Worm (Caenorhabditis elegans): ENCODE measurements around the gene fipr-9.

Gene fipr-9

DNA sequence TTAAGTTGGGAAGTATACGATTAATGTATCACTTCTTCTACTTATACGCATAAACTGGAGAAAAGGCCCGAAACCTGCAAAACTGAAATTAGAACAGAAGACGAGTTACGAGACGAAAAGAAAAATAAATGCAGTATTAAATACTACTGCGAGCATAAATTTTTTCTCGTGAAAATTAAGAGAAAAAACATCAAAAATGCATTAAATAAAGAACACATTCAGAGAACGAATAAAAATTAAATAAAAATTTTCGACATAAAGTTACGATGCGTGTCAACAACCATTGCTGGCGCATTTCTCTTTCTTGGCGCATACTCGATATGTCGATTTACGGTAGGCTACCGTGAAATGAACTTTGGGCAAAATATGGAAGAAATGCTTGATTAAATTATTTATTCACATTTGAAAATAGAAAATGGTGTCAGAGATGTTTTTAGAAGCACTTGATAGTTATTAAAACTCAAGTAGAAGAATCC, 16.6 kb upstream of the fipr-9 start, which contains the start of the genes ZK856.19 and ZK856.11 (continued):
- TF ChIP-seq grh-1 (GFP tag; IDR thresholded peaks at IDR 0.05) (peak; percentile 55; the same call in 1 of the 2 replicates), ztf-4 (tag; optimal IDR thresholded peaks at IDR 0.05) (no peak), nhr-12 (tag; optimal IDR thresholded peaks at IDR 0.05) (no peak), nhr-11 (tag; optimal IDR thresholded peaks at IDR 0.05) (peak; percentile 33), fos-1 (tag; optimal IDR thresholded peaks at IDR 0.05) (peak; percentile 27), fkh-10 (GFP tag; optimal IDR thresholded peaks at IDR 0.05) (no peak), skn-1 (tag; optimal IDR thresholded peaks at IDR 0.05) (peak; percentile 37)

DNA sequence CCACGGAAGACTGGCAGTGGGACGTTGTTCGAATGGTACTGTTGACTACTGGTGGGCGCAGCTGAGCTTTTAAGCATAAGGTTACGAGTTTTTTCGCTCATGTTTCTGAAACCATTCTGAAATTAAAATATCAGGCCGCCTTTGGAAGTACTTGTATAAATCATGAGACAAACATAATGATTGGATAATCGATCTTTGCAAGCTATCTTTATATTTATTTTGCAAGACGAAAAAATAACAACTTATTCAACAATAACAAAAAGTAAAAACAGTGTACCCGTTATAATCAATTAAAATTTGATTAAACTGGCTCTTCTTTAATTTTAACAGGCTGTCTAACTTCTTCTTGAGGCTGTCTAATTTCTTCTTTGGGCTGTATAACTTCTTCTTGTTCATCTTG, 16.0 kb upstream of the fipr-9 start, which contains the start of gene ZK856.16:
Gene ZK856.16, minus strand, starts transcription at position 101 of the 400 bp plus-strand sequence.
- TF ChIP-seq lin-13 (GFP tag; optimal IDR thresholded peaks at IDR 0.05) (no peak), nhr-237 (tag; optimal IDR thresholded peaks at IDR 0.05) (no peak), dpl-1 (GFP tag; optimal IDR thresholded peaks at IDR 0.05) (no peak), lin-39 (tag; optimal IDR thresholded peaks at IDR 0.05) (no peak), nhr-20 (tag; optimal IDR thresholded peaks at IDR 0.05) (no peak), nhr-12 (tag; optimal IDR thresholded peaks at IDR 0.05) (no peak), pag-3 (tag; optimal IDR thresholded peaks at IDR 0.05; ENCODE audit: borderline replicate concordance, insufficient read depth) (no peak), unc-86 (tag; optimal IDR thresholded peaks at IDR 0.05) (no peak), fkh-4 (tag; optimal IDR thresholded peaks at IDR 0.05; ENCODE audit: borderline replicate concordance) (no peak), efl-1 (optimal IDR thresholded peaks at IDR 0.05) (no peak), efl-1 (GFP tag; optimal IDR thresholded peaks at IDR 0.05 in 1 of 2) (no peak), aha-1 (tag; optimal IDR thresholded peaks at IDR 0.05) (no peak)

DNA sequence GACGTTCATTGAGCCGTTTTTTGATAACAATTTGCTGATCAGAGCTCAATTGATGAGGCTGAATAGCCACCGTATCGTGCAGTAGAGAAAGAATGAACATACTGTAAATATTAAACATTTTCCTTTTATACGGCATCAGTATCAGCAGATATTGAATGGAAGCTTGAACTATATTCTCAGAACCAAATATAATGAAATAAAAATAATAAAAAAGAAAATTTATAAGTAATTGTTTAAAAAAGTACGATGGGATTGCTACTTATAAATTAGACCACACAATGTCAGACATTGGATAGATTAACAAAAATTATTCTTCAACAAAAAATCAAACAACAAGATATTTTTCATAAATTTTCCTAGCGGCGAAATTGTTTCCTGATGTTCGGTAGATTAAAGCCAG, 15.0 kb upstream of the fipr-9 start, which contains the start of gene rpc-25:
Gene rpc-25, minus strand, starts transcription at position 101 of the 400 bp plus-strand sequence.
- TF ChIP-seq grh-1 (GFP tag; IDR thresholded peaks at IDR 0.05) (no peak), mep-1 (tag; optimal IDR thresholded peaks at IDR 0.05) (no peak), dpl-1 (GFP tag; optimal IDR thresholded peaks at IDR 0.05) (no peak), lin-15B (tag; optimal IDR thresholded peaks at IDR 0.05) (no peak), jun-1 (tag; optimal IDR thresholded peaks at IDR 0.05) (no peak), aha-1 (tag; optimal IDR thresholded peaks at IDR 0.05) (no peak), ceh-88 (GFP tag; IDR thresholded peaks at IDR 0.05) (no peak), pax-3 (tag; optimal IDR thresholded peaks at IDR 0.05) (no peak), sox-4 (tag; optimal IDR thresholded peaks at IDR 0.05) (no peak), tlp-1 (tag; optimal IDR thresholded peaks at IDR 0.05) (no peak), nhr-237 (tag; optimal IDR thresholded peaks at IDR 0.05) (no peak), irx-1 (tag; optimal IDR thresholded peaks at IDR 0.05) (no peak), mef-2 (tag; optimal IDR thresholded peaks at IDR 0.05) (no peak), dsc-1 (tag; optimal IDR thresholded peaks at IDR 0.05) (no peak), ceh-90 (tag; optimal IDR thresholded peaks at IDR 0.05) (no peak), nhr-77 (tag; optimal IDR thresholded peaks at IDR 0.05) (no peak)

DNA sequence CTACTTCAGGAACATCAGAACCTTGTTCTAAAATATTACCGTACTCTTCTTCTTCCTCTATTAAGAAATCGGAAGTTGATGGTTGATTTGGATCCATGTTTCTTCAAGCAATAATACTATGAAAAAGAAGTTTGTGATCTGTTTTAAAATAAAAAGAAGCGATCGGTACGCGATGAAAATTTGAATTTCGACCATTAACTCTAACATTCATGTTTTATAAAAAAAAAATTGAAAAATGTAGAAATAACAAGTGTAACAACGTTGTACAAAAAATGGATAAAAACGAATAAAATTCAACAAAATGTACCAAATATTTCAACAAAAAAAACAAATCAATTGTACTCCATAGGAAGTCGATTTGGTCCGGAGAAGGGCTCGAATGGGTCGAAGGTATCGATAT, 11.2 kb upstream of the fipr-9 start, which contains the start of gene tftc-3:
Gene tftc-3, minus strand, starts transcription at position 101 of the 400 bp plus-strand sequence.
- TF ChIP-seq nhr-19 (GFP tag; conservative IDR thresholded peaks at IDR 0.05) (no peak), lsy-2 (tag; optimal IDR thresholded peaks at IDR 0.05) (no peak), ztf-11 (tag; optimal IDR thresholded peaks at IDR 0.05) (no peak), skn-1 (tag; optimal IDR thresholded peaks at IDR 0.05) (no peak), swsn-7 (tag; optimal IDR thresholded peaks at IDR 0.05) (no peak), tlp-1 (tag; optimal IDR thresholded peaks at IDR 0.05) (no peak), nhr-71 (tag; optimal IDR thresholded peaks at IDR 0.05) (no peak), nhr-77 (tag; optimal IDR thresholded peaks at IDR 0.05) (no peak), nhr-11 (tag; optimal IDR thresholded peaks at IDR 0.05) (no peak)

DNA sequence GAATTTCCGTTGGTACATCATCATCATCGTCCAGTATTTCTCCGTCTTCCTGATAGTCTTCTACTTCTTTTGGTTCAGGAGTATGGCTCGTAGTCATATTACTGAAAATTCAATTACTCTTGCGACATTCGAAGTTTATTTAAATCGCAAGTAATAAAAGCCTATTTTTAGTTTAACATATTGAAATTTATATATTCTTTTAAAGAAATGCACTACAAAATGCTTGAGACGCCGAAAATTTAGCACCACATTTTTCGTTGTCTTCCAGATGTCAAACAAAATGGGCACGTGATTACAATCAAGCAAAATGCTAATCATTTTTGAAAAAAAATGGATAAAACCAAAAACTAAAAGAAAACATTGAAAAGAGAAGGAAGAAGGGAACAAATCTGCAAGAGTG, 9.4 kb upstream of the fipr-9 start, which contains the start of gene zhit-3:
Gene zhit-3, minus strand, starts transcription at position 101 of the 400 bp plus-strand sequence.
- TF ChIP-seq unc-62 (GFP tag; optimal IDR thresholded peaks at IDR 0.05) (no peak), sptf-1 (tag; optimal IDR thresholded peaks at IDR 0.05) (no peak), efl-1 (optimal IDR thresholded peaks at IDR 0.05) (no peak), efl-1 (GFP tag; optimal IDR thresholded peaks at IDR 0.05 in 1 of 2) (no peak), nhr-20 (tag; optimal IDR thresholded peaks at IDR 0.05) (no peak), fkh-8 (tag; optimal IDR thresholded peaks at IDR 0.05) (no peak), snu-23 (GFP tag; optimal IDR thresholded peaks at IDR 0.05) (no peak), pax-3 (tag; optimal IDR thresholded peaks at IDR 0.05) (no peak), C04F5.9 (tag; optimal IDR thresholded peaks at IDR 0.05) (no peak), unc-30 (tag; optimal IDR thresholded peaks at IDR 0.05) (no peak), ztf-11 (tag; optimal IDR thresholded peaks at IDR 0.05) (no peak), ets-5 (GFP tag; IDR thresholded peaks at IDR 0.05) (no peak), nhr-76 (tag; optimal IDR thresholded peaks at IDR 0.05) (no peak), ces-1 (GFP tag; optimal IDR thresholded peaks at IDR 0.05) (no peak), sup-37 (GFP tag; optimal IDR thresholded peaks at IDR 0.05) (no peak), ztf-4 (tag; optimal IDR thresholded peaks at IDR 0.05) (no peak), pqm-1 (tag; optimal IDR thresholded peaks at IDR 0.05) (no peak), F16B12.6 (tag; optimal IDR thresholded peaks at IDR 0.05) (no peak), nhr-71 (tag; optimal IDR thresholded peaks at IDR 0.05) (no peak)

Data from whole organism, L1 larva.